Worm (Caenorhabditis elegans) whole organism, L4 larva: ENCODE measurements around the gene R02E12.12.
A peak's percentile ranks its signal among the peaks of the same experiment; 100 is the strongest.

Experiments used
- D1046.2 ChIP-seq: fragments of 200-800 bp; sonication (Bioruptor generic); IDR thresholded peaks from 2 replicates; pipeline ENCODE4 v1.3.6; 2022; ENCODE audit warnings: missing genetic modification characterization, missing compliant biosample characterization
- F10B5.3 ChIP-seq: sonication (generic microtip); optimal IDR thresholded peaks from 2 replicates; lab custom pipeline; 2016; ENCODE audit warnings: mild to moderate bottlenecking, missing genetic modification characterization, missing compliant biosample characterization
- F37D6.2 ChIP-seq: sonication (generic microtip); optimal IDR thresholded peaks from 2 replicates; lab custom pipeline; 2016; ENCODE audit warnings: mild to moderate bottlenecking, missing genetic modification characterization, missing compliant biosample characterization
- T20F7.1 ChIP-seq: fragments of 200-800 bp; sonication (Bioruptor generic); optimal IDR thresholded peaks from 2 replicates; lab custom pipeline; 2018; ENCODE audit warnings: mild to moderate bottlenecking, missing genetic modification characterization, missing compliant biosample characterization
- T26A8.4 ChIP-seq: fragments of 200-800 bp; sonication (Bioruptor generic); IDR thresholded peaks from 2 replicates; pipeline ENCODE4 v1.3.6; 2022; ENCODE audit warnings: missing genetic modification characterization, missing compliant biosample characterization
- Y105C5A.15 ChIP-seq: fragments of 200-800 bp; sonication (Bioruptor generic); IDR thresholded peaks from 2 replicates; pipeline ENCODE4 v1.3.6; 2022; ENCODE audit warnings: missing genetic modification characterization, missing compliant biosample characterization
- ZK337.2 ChIP-seq: fragments of 200-800 bp; sonication (Bioruptor generic); IDR thresholded peaks from 2 replicates; pipeline ENCODE4 v1.3.6; 2022; ENCODE audit warnings: missing genetic modification reagents, missing genetic modification characterization, missing compliant biosample characterization
- attf-4 ChIP-seq: sonication (generic microtip); optimal IDR thresholded peaks from 3 replicates; lab custom pipeline; 2017; ENCODE audit warnings: missing biosample characterization, missing genetic modification characterization
- ceh-28 ChIP-seq: fragments of 150-350 bp; optimal IDR thresholded peaks from 2 replicates; lab custom pipeline; 2014; ENCODE audit warnings: missing biosample characterization, missing genetic modification reagents, missing genetic modification characterization
- ceh-32 ChIP-seq: sonication (generic microtip); optimal IDR thresholded peaks from 2 replicates; lab custom pipeline; 2016; ENCODE audit warnings: mild to moderate bottlenecking, missing genetic modification characterization, missing compliant biosample characterization; ENCODE audit not compliant: poor library complexity
- ceh-44 ChIP-seq: fragments of 200-800 bp; sonication (Bioruptor generic); IDR thresholded peaks from 2 replicates; pipeline ENCODE4 v1.3.6; 2022; ENCODE audit warnings: missing genetic modification reagents, missing genetic modification characterization, missing compliant biosample characterization
- ctbp-1 ChIP-seq: fragments of 200-800 bp; sonication (Bioruptor generic); IDR thresholded peaks from 2 replicates; pipeline ENCODE4 v1.3.6; 2022; ENCODE audit warnings: missing genetic modification reagents, missing genetic modification characterization, missing compliant biosample characterization
- daf-16 ChIP-seq, 3 experiments: sonication (generic microtip); optimal IDR thresholded peaks; 2 replicates each; lab custom pipeline; 2016 to 2017; ENCODE audit warnings: missing genetic modification characterization in 3 of 3, missing genetic modification reagents in 3 of 3, mild to moderate bottlenecking in 2 of 3, missing compliant biosample characterization in 2 of 3, missing biosample characterization in 1 of 3, moderate library complexity in 1 of 3
- daf-19 ChIP-seq: fragments of 200-800 bp; sonication (Bioruptor generic); conservative IDR thresholded peaks from 2 replicates; pipeline ENCODE4 v1.3.6; 2022; ENCODE audit warnings: missing genetic modification characterization, missing compliant biosample characterization
- dmd-9 ChIP-seq: fragments of 200-800 bp; sonication (Bioruptor generic); IDR thresholded peaks from 2 replicates; pipeline ENCODE4 v1.3.6; 2022; ENCODE audit warnings: missing genetic modification reagents, missing genetic modification characterization, missing compliant biosample characterization
- dve-1 ChIP-seq: sonication (generic microtip); optimal IDR thresholded peaks from 2 replicates; lab custom pipeline; 2017; ENCODE audit warnings: antibody characterized with exemption, mild to moderate bottlenecking, missing genetic modification characterization, missing compliant biosample characterization; ENCODE audit not compliant: insufficient read depth
- egl-27 ChIP-seq: sonication (generic microtip); optimal IDR thresholded peaks from 3 replicates; lab custom pipeline; 2017; ENCODE audit warnings: missing biosample characterization, missing genetic modification reagents, missing genetic modification characterization
- egl-43 ChIP-seq: fragments of 200-800 bp; sonication (Bioruptor generic); IDR thresholded peaks from 2 replicates; pipeline ENCODE4 v1.3.6; 2022; ENCODE audit warnings: missing genetic modification reagents, missing genetic modification characterization, missing compliant biosample characterization
- fkh-10 ChIP-seq: fragments of 150-350 bp; optimal IDR thresholded peaks from 2 replicates; lab custom pipeline; 2014; ENCODE audit warnings: missing biosample characterization, missing genetic modification reagents, missing genetic modification characterization
- fos-1 ChIP-seq: fragments of 150-350 bp; optimal IDR thresholded peaks from 2 replicates; lab custom pipeline; 2014; ENCODE audit warnings: missing biosample characterization, missing genetic modification characterization
- hlh-30 ChIP-seq: sonication (generic microtip); optimal IDR thresholded peaks from 2 replicates; lab custom pipeline; 2017; ENCODE audit warnings: antibody characterized with exemption, mild to moderate bottlenecking, missing genetic modification characterization, missing compliant biosample characterization; ENCODE audit not compliant: insufficient read depth
- hmg-1.1 ChIP-seq: fragments of 200-800 bp; sonication (Bioruptor generic); IDR thresholded peaks from 2 replicates; pipeline ENCODE4 v1.3.6; 2022; ENCODE audit warnings: missing genetic modification reagents, missing genetic modification characterization, missing compliant biosample characterization
- jun-1 ChIP-seq: fragments of 150-350 bp; optimal IDR thresholded peaks from 2 replicates; lab custom pipeline; 2014; ENCODE audit warnings: missing biosample characterization, missing genetic modification reagents, missing genetic modification characterization
- lim-7 ChIP-seq: fragments of 200-800 bp; sonication (Bioruptor generic); IDR thresholded peaks from 2 replicates; pipeline ENCODE4 v1.3.6; 2022; ENCODE audit warnings: missing genetic modification characterization, missing compliant biosample characterization
- lin-13 ChIP-seq: fragments of 150-350 bp; optimal IDR thresholded peaks from 2 replicates; lab custom pipeline; 2014; ENCODE audit warnings: missing biosample characterization, missing genetic modification reagents, missing genetic modification characterization
- lin-15B ChIP-seq: fragments of 150-350 bp; sonication (generic microtip); optimal IDR thresholded peaks from 3 replicates; lab custom pipeline; 2014; ENCODE audit warnings: missing biosample characterization, missing genetic modification characterization
- lin-29 ChIP-seq: fragments of 200-800 bp; sonication (Bioruptor generic); IDR thresholded peaks from 2 replicates; pipeline ENCODE4 v1.3.6; 2022; ENCODE audit warnings: missing genetic modification reagents, missing genetic modification characterization, missing compliant biosample characterization
- lsy-2 ChIP-seq, 2 experiments: fragments of 150-350 bp in 1 of 2; sonication (generic microtip) in 1 of 2; optimal IDR thresholded peaks; 2 replicates each; lab custom pipeline; 2014 to 2017; ENCODE audit warnings: missing biosample characterization in 2 of 2, missing genetic modification characterization in 2 of 2
- mdl-1 ChIP-seq, 2 experiments: fragments of 150-350 bp in 1 of 2; sonication (generic microtip) in 1 of 2; optimal IDR thresholded peaks; 2 replicates each; lab custom pipeline; 2014 to 2017; ENCODE audit warnings: missing biosample characterization in 2 of 2, missing genetic modification characterization in 2 of 2
- mdt-29 ChIP-seq: fragments of 200-800 bp; sonication (Bioruptor generic); IDR thresholded peaks from 2 replicates; pipeline ENCODE4 v1.3.6; 2022; ENCODE audit warnings: missing genetic modification reagents, missing genetic modification characterization, missing compliant biosample characterization
- mep-1 ChIP-seq: fragments of 150-350 bp; sonication (generic microtip); optimal IDR thresholded peaks from 3 replicates; lab custom pipeline; 2014; ENCODE audit warnings: missing biosample characterization, missing genetic modification characterization
- mxl-2 ChIP-seq: fragments of 200-800 bp; sonication (Bioruptor generic); conservative IDR thresholded peaks from 2 replicates; pipeline ENCODE4 v1.3.6; 2022; ENCODE audit warnings: missing genetic modification reagents, missing genetic modification characterization, missing compliant biosample characterization
- nhr-10 ChIP-seq: fragments of 150-350 bp; optimal IDR thresholded peaks from 2 replicates; lab custom pipeline; 2014; ENCODE audit warnings: missing biosample characterization, missing genetic modification characterization
- nhr-11 ChIP-seq: fragments of 150-350 bp; optimal IDR thresholded peaks from 2 replicates; lab custom pipeline; 2014; ENCODE audit warnings: missing biosample characterization, missing genetic modification characterization
- nhr-111 ChIP-seq: fragments of 200-800 bp; sonication (Bioruptor generic); optimal IDR thresholded peaks from 2 replicates; lab custom pipeline; 2018; ENCODE audit warnings: mild to moderate bottlenecking, missing genetic modification characterization, missing compliant biosample characterization
- nhr-237 ChIP-seq: sonication (generic microtip); optimal IDR thresholded peaks from 2 replicates; lab custom pipeline; 2017; ENCODE audit warnings: missing biosample characterization, missing genetic modification characterization
- nhr-41 ChIP-seq: fragments of 200-800 bp; sonication (Bioruptor generic); IDR thresholded peaks from 2 replicates; pipeline ENCODE4 v1.3.6; 2022; ENCODE audit warnings: missing genetic modification reagents, missing genetic modification characterization, missing compliant biosample characterization
- php-3 ChIP-seq: fragments of 200-800 bp; sonication (Bioruptor generic); IDR thresholded peaks from 2 replicates; pipeline ENCODE4 v1.3.6; 2022; ENCODE audit warnings: missing genetic modification reagents, missing genetic modification characterization, missing compliant biosample characterization
- pqm-1 ChIP-seq: sonication (generic microtip); optimal IDR thresholded peaks from 2 replicates; lab custom pipeline; 2017; ENCODE audit warnings: missing biosample characterization, missing genetic modification characterization
- rbr-2 ChIP-seq: sonication (generic microtip); optimal IDR thresholded peaks from 2 replicates; lab custom pipeline; 2016; ENCODE audit warnings: missing genotype, missing genetic modification characterization, missing compliant biosample characterization
- sdz-12 ChIP-seq: fragments of 200-800 bp; sonication (Bioruptor generic); optimal IDR thresholded peaks from 2 replicates; lab custom pipeline; 2018; ENCODE audit warnings: mild to moderate bottlenecking, missing genetic modification characterization, missing compliant biosample characterization
- snpc-1.2 ChIP-seq: fragments of 200-800 bp; sonication (Bioruptor generic); IDR thresholded peaks from 2 replicates; pipeline ENCODE4 v1.3.6; 2022; ENCODE audit warnings: missing genetic modification reagents, missing genetic modification characterization, missing compliant biosample characterization
- snpc-4 ChIP-seq: fragments of 150-350 bp; optimal IDR thresholded peaks from 2 replicates; lab custom pipeline; 2014; ENCODE audit warnings: missing biosample characterization, missing genetic modification characterization
- spr-1 ChIP-seq: sonication (generic microtip); optimal IDR thresholded peaks from 2 replicates; lab custom pipeline; 2016; ENCODE audit warnings: mild to moderate bottlenecking, missing genetic modification characterization, missing compliant biosample characterization
- unc-39 ChIP-seq: sonication (generic microtip); optimal IDR thresholded peaks from 2 replicates; lab custom pipeline; 2017; ENCODE audit warnings: missing biosample characterization, missing genetic modification characterization
- vab-7 ChIP-seq: fragments of 200-800 bp; sonication (Bioruptor generic); IDR thresholded peaks from 2 replicates; pipeline ENCODE4 v1.3.6; 2022; ENCODE audit warnings: missing genetic modification reagents, missing genetic modification characterization, missing compliant biosample characterization
- zag-1 ChIP-seq: fragments of 150-350 bp; optimal IDR thresholded peaks from 2 replicates; lab custom pipeline; 2014; ENCODE audit warnings: missing biosample characterization, missing genetic modification characterization
- zfp-2 ChIP-seq: sonication (generic microtip); optimal IDR thresholded peaks from 2 replicates; lab custom pipeline; 2016; ENCODE audit warnings: mild to moderate bottlenecking, missing genetic modification characterization, missing compliant biosample characterization
- zfp-3 ChIP-seq: fragments of 200-800 bp; sonication (Bioruptor generic); conservative IDR thresholded peaks from 2 replicates; pipeline ENCODE4 v1.3.6; 2022; ENCODE audit warnings: missing genetic modification reagents, missing genetic modification characterization, missing compliant biosample characterization
- zip-11 ChIP-seq: fragments of 200-800 bp; sonication (Bioruptor generic); IDR thresholded peaks from 2 replicates; pipeline ENCODE4 v1.3.6; 2022; ENCODE audit warnings: missing genetic modification characterization, missing compliant biosample characterization
- zip-2 ChIP-seq: fragments of 150-350 bp; optimal IDR thresholded peaks from 2 replicates; lab custom pipeline; 2014; ENCODE audit warnings: missing biosample characterization, missing genetic modification characterization
- ztf-7 ChIP-seq: fragments of 150-350 bp; optimal IDR thresholded peaks from 2 replicates; lab custom pipeline; 2014; ENCODE audit warnings: missing biosample characterization, missing genetic modification characterization

Gene R02E12.12

DNA sequence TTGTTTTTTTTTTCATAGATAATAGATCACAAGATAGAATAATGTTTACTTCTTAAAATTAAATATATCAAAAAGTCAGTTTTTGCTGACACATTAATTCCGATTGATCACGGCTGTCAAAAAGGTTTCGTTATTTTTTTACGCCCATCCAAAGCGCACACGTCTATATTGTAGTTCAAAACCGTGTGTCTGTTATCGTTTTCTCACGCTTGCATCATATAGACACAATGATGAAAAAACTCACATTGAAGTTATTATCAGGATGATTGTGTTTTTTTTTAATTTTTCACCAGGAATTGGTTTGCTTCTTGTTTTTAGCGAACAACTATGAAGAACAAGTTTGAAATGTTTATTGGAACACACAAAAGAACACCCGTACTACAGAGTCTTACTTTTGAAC is 4.4 kb downstream of the R02E12.12 start (continued):
- TF ChIP-seq dmd-9 (no peak), lin-15B (no peak), nhr-237 (tag; lab: Kevin White, UChicago) (no peak), php-3 (GFP tag; lab: Robert Waterston, UW) (peak; percentile 69), snpc-1.2 (GFP tag; lab: Robert Waterston, UW) (no peak), lim-7 (GFP tag; lab: Robert Waterston, UW) (no peak), zip-11 (GFP tag; lab: Robert Waterston, UW) (no peak), F10B5.3 (tag; lab: Kevin White, UChicago) (no peak), vab-7 (GFP tag; lab: Robert Waterston, UW) (no peak), egl-27 (no peak), fos-1 (tag; lab: Kevin White, UChicago) (no peak), dve-1 (tag; lab: Kevin White, UChicago) (peak; percentile 96), ceh-28 (tag; lab: Kevin White, UChicago) (no peak), ctbp-1 (GFP tag; lab: Robert Waterston, UW) (no peak), mdl-1 (tag; optimal IDR thresholded peaks at IDR 0.05; lab: Kevin White, UChicago) (no peak), ceh-44 (GFP tag; lab: Robert Waterston, UW) (no peak), fkh-10 (GFP tag; lab: Kevin White, UChicago) (no peak), zag-1 (tag; lab: Kevin White, UChicago) (no peak), unc-39 (tag; lab: Kevin White, UChicago) (no peak), daf-19 (GFP tag; lab: Robert Waterston, UW) (no peak), nhr-111 (GFP tag; lab: Kevin White, UChicago) (no peak), jun-1 (tag; lab: Kevin White, UChicago) (no peak), hmg-1.1 (GFP tag; lab: Robert Waterston, UW) (no peak), daf-16 (GFP tag; optimal IDR thresholded peaks at IDR 0.05; lab: Kevin White, UChicago) (peak in 1 of 2 experiments; percentile 80), daf-16 (tag; optimal IDR thresholded peaks at IDR 0.05; lab: Kevin White, UChicago) (peak; percentile 94), Y105C5A.15 (GFP tag; lab: Robert Waterston, UW) (no peak), mxl-2 (no peak), sdz-12 (GFP tag; lab: Kevin White, UChicago) (no peak), nhr-11 (tag; lab: Kevin White, UChicago) (no peak), mdt-29 (no peak), ceh-32 (no peak), ztf-7 (tag; lab: Kevin White, UChicago) (peak; percentile 98), mep-1 (tag; lab: Kevin White, UChicago) (peak; percentile 91), rbr-2 (tag; lab: Kevin White, UChicago) (no peak), spr-1 (tag; lab: Kevin White, UChicago) (peak; percentile 49), pqm-1 (peak; percentile 93), T20F7.1 (peak; percentile 76), lin-29 (GFP tag; lab: Robert Waterston, UW) (no peak), D1046.2 (GFP tag; lab: Robert Waterston, UW) (no peak), ZK337.2 (GFP tag; lab: Robert Waterston, UW) (no peak), lin-13 (GFP tag; lab: Kevin White, UChicago) (peak; percentile 69), zfp-2 (tag; lab: Kevin White, UChicago) (no peak), zip-2 (tag; lab: Kevin White, UChicago) (no peak), lsy-2 (tag; optimal IDR thresholded peaks at IDR 0.05; lab: Kevin White, UChicago) (peak in 1 of 2 experiments; percentile 59), nhr-41 (peak; percentile 56; the same call in 1 of the 2 replicates), snpc-4 (tag; lab: Kevin White, UChicago) (no peak), hlh-30 (tag; lab: Kevin White, UChicago) (peak; percentile 64), egl-43 (GFP tag; lab: Robert Waterston, UW) (no peak), zfp-3 (no peak), F37D6.2 (tag; lab: Kevin White, UChicago) (no peak), attf-4 (tag; lab: Kevin White, UChicago) (no peak), nhr-10 (tag; lab: Kevin White, UChicago) (peak; percentile 61), T26A8.4 (GFP tag; lab: Robert Waterston, UW) (no peak)
